Fruit fly (Drosophila melanogaster): ENCODE data around the gene loh.
A peak's percentile ranks its signal among the peaks of the same experiment; 100 is the strongest.

Gene loh

dm6 chr2L:10474268-10474678 is 31.9 kb downstream of the loh start, which contains the start of gene RluA-1 (continued):
- TF ChIP-seq cg (GFP tag; optimal IDR thresholded peaks at IDR 0.05) (no peak), tin (GFP tag; optimal IDR thresholded peaks at IDR 0.05) (peak; percentile 99)

- TF ChIP-seq CG17328 (GFP tag; IDR thresholded peaks at IDR 0.05) = no peak
- TF ChIP-seq CG10654 (GFP tag; optimal IDR thresholded peaks at IDR 0.05) = no peak
- no peak for TF ChIP-seq CG10431 (GFP tag; optimal IDR thresholded peaks at IDR 0.05)
- TF ChIP-seq Rx (GFP tag; IDR thresholded peaks at IDR 0.05) = no peak
- no peak for TF ChIP-seq YL-1 (GFP tag; optimal IDR thresholded peaks at IDR 0.05)
- TF ChIP-seq CG5180 (GFP tag; optimal IDR thresholded peaks at IDR 0.05) = peak; percentile 91
- no peak for TF ChIP-seq prd (optimal IDR thresholded peaks at IDR 0.05)
- TF ChIP-seq prd (GFP tag; IDR thresholded peaks at IDR 0.05) = no peak
- no peak for TF ChIP-seq ewg (GFP tag; optimal IDR thresholded peaks at IDR 0.05)
These were observed 32.5 kb downstream of the loh start for dm6 chr2L:10474815-10475214.

- no peak for TF ChIP-seq gem (tag; optimal IDR thresholded peaks at IDR 0.05)
- TF ChIP-seq pzg (GFP tag; optimal IDR thresholded peaks at IDR 0.05) = peak; percentile 22
- TF ChIP-seq Ets97D (GFP tag; optimal IDR thresholded peaks at IDR 0.05) = no peak
- TF ChIP-seq CG2129 (GFP tag; IDR thresholded peaks at IDR 0.05; ENCODE audit: partially characterized antibody) = no peak
- peak; percentile 18; the same call in 1 of the 2 replicates for TF ChIP-seq amos (GFP tag; IDR thresholded peaks at IDR 0.05; ENCODE audit: partially characterized antibody)
- TF ChIP-seq Jarid2 (GFP tag; optimal IDR thresholded peaks at IDR 0.05) = no peak
- TF ChIP-seq Myb (GFP tag; optimal IDR thresholded peaks at IDR 0.05) = peak; percentile 81
- 0 out of 3 replicates have a peak, but pooled peaks have one; percentile 11 for TF ChIP-seq row (GFP tag; IDR thresholded peaks at IDR 0.05)
- peak in 1 of 2 experiments; percentile 26 for TF ChIP-seq eve (GFP tag; optimal IDR thresholded peaks at IDR 0.05)
- TF ChIP-seq CG30431 (GFP tag; optimal IDR thresholded peaks at IDR 0.05) = no peak
- no peak for TF ChIP-seq CG10565 (GFP tag; optimal IDR thresholded peaks at IDR 0.05)
- 0 out of 2 replicates have a peak, but pooled peaks have one; percentile 40 for TF ChIP-seq sna (GFP tag; IDR thresholded peaks at IDR 0.05; ENCODE audit: partially characterized antibody)
- no peak for TF ChIP-seq HmgD (GFP tag; optimal IDR thresholded peaks at IDR 0.05)
- TF ChIP-seq CG1647 (GFP tag; optimal IDR thresholded peaks at IDR 0.05) = no peak
- TF ChIP-seq CG30403 (GFP tag; optimal IDR thresholded peaks at IDR 0.05) = no peak
- no peak for TF ChIP-seq CG10147 (GFP tag; optimal IDR thresholded peaks at IDR 0.05)
- peak; percentile 61 for TF ChIP-seq CG13287 (GFP tag; IDR thresholded peaks at IDR 0.05; ENCODE audit: partially characterized antibody)
- TF ChIP-seq E2f2 (GFP tag; IDR thresholded peaks at IDR 0.05) = peak; percentile 48
- peak; percentile 15; the same call in 1 of the 2 replicates for TF ChIP-seq hbn (GFP tag; IDR thresholded peaks at IDR 0.05; ENCODE audit: partially characterized antibody)
- no peak for TF ChIP-seq caup (GFP tag; optimal IDR thresholded peaks at IDR 0.05; ENCODE audit: severe bottlenecking)
- TF ChIP-seq inv (GFP tag; IDR thresholded peaks at IDR 0.05; ENCODE audit: partially characterized antibody) = no peak
- TF ChIP-seq Scr (GFP tag; IDR thresholded peaks at IDR 0.05; ENCODE audit: partially characterized antibody) = peak; percentile 53; the same call in 1 of the 2 replicates
- 0 out of 4 replicates have a peak, but pooled peaks have one; percentile 43 for TF ChIP-seq Dll (GFP tag; IDR thresholded peaks at IDR 0.05; ENCODE audit: partially characterized antibody)
- no peak for TF ChIP-seq danr (GFP tag; IDR thresholded peaks at IDR 0.05)
- peak; percentile 94 for TF ChIP-seq wek (GFP tag; optimal IDR thresholded peaks at IDR 0.05)
- no peak for TF ChIP-seq CG13624 (GFP tag; optimal IDR thresholded peaks at IDR 0.05)
- TF ChIP-seq Dref (GFP tag; IDR thresholded peaks at IDR 0.05) = peak; percentile 58
- peak; percentile 98 for TF ChIP-seq CG15514 (GFP tag; optimal IDR thresholded peaks at IDR 0.05)
- peak; percentile 24; the same call in 1 of the 2 replicates for TF ChIP-seq Bgb (GFP tag; IDR thresholded peaks at IDR 0.05; ENCODE audit: partially characterized antibody)
- TF ChIP-seq crc (GFP tag; optimal IDR thresholded peaks at IDR 0.05) = no peak
- TF ChIP-seq CG2116 (GFP tag; optimal IDR thresholded peaks at IDR 0.05) = peak; percentile 4
- TF ChIP-seq crol (GFP tag; IDR thresholded peaks at IDR 0.05) = no peak
- TF ChIP-seq MBD-R2 (GFP tag; IDR thresholded peaks at IDR 0.05) = peak; percentile 52; the same call in 1 of the 2 replicates
- no peak for TF ChIP-seq maf-S (GFP tag; optimal IDR thresholded peaks at IDR 0.05)
- no peak for TF ChIP-seq CG9817 (tag; optimal IDR thresholded peaks at IDR 0.05)
- peak; percentile 38 for TF ChIP-seq stwl (tag; optimal IDR thresholded peaks at IDR 0.05)
These were observed 34.5 kb downstream of the loh start, which contains the start of gene RluA-2 for dm6 chr2L:10476879-10477278. RluA-2 (plus strand) TSS chr2L:10477073.
